Fruit fly (Drosophila melanogaster) whole organism, embryonic: ENCODE results near the gene Hsp67Ba.

ENCODE experiments used
- ATbp ChIP-seq: fragments of 200-800 bp; sonication (Bioruptor generic); optimal IDR thresholded peaks from 2 replicates; lab custom pipeline; 2017; ENCODE audit warnings: missing biosample characterization, mild to moderate bottlenecking, missing genetic modification characterization, missing genetic modification reagents
- Asciz ChIP-seq: fragments of 200-800 bp; sonication (Bioruptor generic); optimal IDR thresholded peaks from 2 replicates; lab custom pipeline; 2017; ENCODE audit warnings: missing biosample characterization, mild to moderate bottlenecking, missing genetic modification characterization, missing genetic modification reagents
- Atf-2 ChIP-seq: fragments of 200-800 bp; sonication (Bioruptor generic); optimal IDR thresholded peaks from 2 replicates; lab custom pipeline; 2016; ENCODE audit warnings: missing biosample characterization, missing genetic modification characterization
- CG10366 ChIP-seq: fragments of 200-800 bp; sonication (Bioruptor generic); IDR thresholded peaks from 2 replicates; pipeline ENCODE4 v1.3.6; 2022; ENCODE audit warnings: missing biosample characterization, missing genetic modification characterization
- CG11456 ChIP-seq: fragments of 200-800 bp; sonication (Bioruptor generic); IDR thresholded peaks from 3 replicates; pipeline ENCODE4 v1.3.6; 2022; ENCODE audit warnings: missing biosample characterization, missing genetic modification characterization
- CG12236 ChIP-seq: fragments of 200-800 bp; sonication (Bioruptor generic); optimal IDR thresholded peaks from 2 replicates; lab custom pipeline; 2016; ENCODE audit warnings: missing biosample characterization, missing genetic modification characterization
- CG12391 ChIP-seq: fragments of 200-800 bp; sonication (Bioruptor generic); optimal IDR thresholded peaks from 3 replicates; lab custom pipeline; 2018; ENCODE audit warnings: missing biosample characterization, mild to moderate bottlenecking, missing genetic modification characterization, moderate library complexity
- CG12769 ChIP-seq: fragments of 200-800 bp; sonication (Bioruptor generic); optimal IDR thresholded peaks from 2 replicates; lab custom pipeline; 2019; ENCODE audit warnings: missing biosample characterization, mild to moderate bottlenecking, missing genetic modification characterization, moderate library complexity
- CG15269 ChIP-seq: fragments of 200-800 bp; sonication (Bioruptor generic); optimal IDR thresholded peaks from 2 replicates; lab custom pipeline; 2018; ENCODE audit warnings: missing biosample characterization, mild to moderate bottlenecking, missing genetic modification characterization, moderate library complexity
- CG1529 ChIP-seq: fragments of 200-800 bp; sonication (Bioruptor generic); optimal IDR thresholded peaks from 3 replicates; lab custom pipeline; 2018; ENCODE audit warnings: missing biosample characterization, missing genetic modification characterization
- CG15514 ChIP-seq: fragments of 200-800 bp; sonication (Bioruptor generic); optimal IDR thresholded peaks from 3 replicates; lab custom pipeline; 2017; ENCODE audit warnings: missing biosample characterization, missing genetic modification characterization, mild to moderate bottlenecking, moderate library complexity, missing genetic modification reagents
- CG15601 ChIP-seq: fragments of 200-800 bp; sonication (Bioruptor generic); optimal IDR thresholded peaks from 3 replicates; lab custom pipeline; 2019; ENCODE audit warnings: missing biosample characterization, mild to moderate bottlenecking, missing genetic modification characterization, moderate library complexity
- CG15696 ChIP-seq: fragments of 200-800 bp; sonication (Bioruptor generic); optimal IDR thresholded peaks from 2 replicates; lab custom pipeline; 2019; ENCODE audit warnings: missing biosample characterization, mild to moderate bottlenecking, missing genetic modification characterization, moderate library complexity
- CG17359 ChIP-seq: fragments of 200-800 bp; sonication (Bioruptor generic); optimal IDR thresholded peaks from 3 replicates; lab custom pipeline; 2018; ENCODE audit warnings: missing biosample characterization, mild to moderate bottlenecking, missing genetic modification characterization, moderate library complexity
- CG31224 ChIP-seq: fragments of 200-800 bp; sonication (Bioruptor generic); IDR thresholded peaks from 2 replicates; pipeline ENCODE4 v1.3.6; 2022; ENCODE audit warnings: missing biosample characterization, missing genetic modification characterization
- CG34224 ChIP-seq: fragments of 200-800 bp; sonication (Bioruptor generic); IDR thresholded peaks from 3 replicates; pipeline ENCODE4 v1.3.6; 2022; ENCODE audit warnings: missing biosample characterization, missing genetic modification characterization; ENCODE audit not compliant: partially characterized antibody
- CG34422 ChIP-seq: fragments of 200-800 bp; sonication (Bioruptor generic); IDR thresholded peaks from 3 replicates; pipeline ENCODE4 v1.3.6; 2022; ENCODE audit warnings: missing biosample characterization, missing genetic modification characterization
- CG4617 ChIP-seq: fragments of 200-800 bp; sonication (Bioruptor generic); optimal IDR thresholded peaks from 3 replicates; lab custom pipeline; 2016; ENCODE audit warnings: missing biosample characterization, missing genetic modification characterization, borderline replicate concordance
- CG8388 ChIP-seq: fragments of 200-800 bp; sonication (Bioruptor generic); optimal IDR thresholded peaks from 2 replicates; lab custom pipeline; 2019; ENCODE audit warnings: missing biosample characterization, mild to moderate bottlenecking, missing genetic modification characterization, moderate library complexity
- CG8765 ChIP-seq: fragments of 200-800 bp; sonication (Bioruptor generic); IDR thresholded peaks from 2 replicates; pipeline ENCODE4 v1.3.6; 2022; ENCODE audit warnings: missing biosample characterization, missing genetic modification characterization
- CG9876 ChIP-seq: fragments of 200-800 bp; sonication (Bioruptor generic); optimal IDR thresholded peaks from 2 replicates; lab custom pipeline; 2016; ENCODE audit warnings: missing biosample characterization, missing genetic modification characterization
- Doc3 ChIP-seq: fragments of 200-800 bp; sonication (Bioruptor generic); IDR thresholded peaks from 3 replicates; pipeline ENCODE4 v1.3.6; 2022; ENCODE audit warnings: missing biosample characterization, missing genetic modification characterization; ENCODE audit not compliant: partially characterized antibody
- Ets65A ChIP-seq: fragments of 200-800 bp; sonication (Bioruptor generic); peaks from one replicate; lab custom pipeline; 2016; ENCODE audit warnings: missing biosample characterization, missing genetic modification characterization
- Fer3 ChIP-seq: fragments of 200-800 bp; sonication (Bioruptor generic); optimal IDR thresholded peaks from 2 replicates; lab custom pipeline; 2018; ENCODE audit warnings: missing biosample characterization, mild to moderate bottlenecking, missing genetic modification characterization, moderate library complexity
- Nf-YB ChIP-seq: fragments of 200-800 bp; sonication (Bioruptor generic); optimal IDR thresholded peaks from 3 replicates; lab custom pipeline; 2019; ENCODE audit warnings: missing biosample characterization, mild to moderate bottlenecking, missing genetic modification characterization, moderate library complexity
- Oli ChIP-seq: fragments of 200-800 bp; sonication (Bioruptor generic); optimal IDR thresholded peaks from 2 replicates; lab custom pipeline; 2018; ENCODE audit warnings: missing biosample characterization, mild to moderate bottlenecking, missing genetic modification characterization, moderate library complexity
- Scr ChIP-seq: fragments of 200-800 bp; sonication (Bioruptor generic); IDR thresholded peaks from 2 replicates; pipeline ENCODE4 v1.3.6; 2022; ENCODE audit warnings: missing biosample characterization, missing genetic modification characterization; ENCODE audit not compliant: partially characterized antibody
- Sin3A ChIP-seq: fragments of >200 bp; optimal IDR thresholded peaks from 2 replicates; lab custom pipeline; 2018
- YL-1 ChIP-seq: fragments of 200-800 bp; sonication (Bioruptor generic); optimal IDR thresholded peaks from 3 replicates; lab custom pipeline; 2017; ENCODE audit warnings: missing biosample characterization, mild to moderate bottlenecking, missing genetic modification characterization
- bsh ChIP-seq, 2 experiments: fragments of 200-800 bp; sonication (Bioruptor generic); optimal IDR thresholded peaks; 2 replicates each; lab custom pipeline; 2017 to 2018; ENCODE audit warnings: mild to moderate bottlenecking in 2 of 2, missing biosample characterization in 2 of 2, missing genetic modification characterization in 2 of 2, moderate library complexity in 1 of 2
- cato ChIP-seq: fragments of 200-800 bp; sonication (Bioruptor generic); optimal IDR thresholded peaks from 2 replicates; lab custom pipeline; 2016; ENCODE audit warnings: missing biosample characterization, missing genetic modification characterization, borderline replicate concordance
- caup ChIP-seq: fragments of 200-800 bp; sonication (Bioruptor generic); optimal IDR thresholded peaks from 3 replicates; lab custom pipeline; 2017; ENCODE audit warnings: missing biosample characterization, mild to moderate bottlenecking, missing genetic modification characterization, moderate library complexity; ENCODE audit not compliant: severe bottlenecking
- dmrt99B ChIP-seq: fragments of 200-800 bp; sonication (Bioruptor generic); optimal IDR thresholded peaks from 2 replicates; lab custom pipeline; 2018; ENCODE audit warnings: missing biosample characterization, mild to moderate bottlenecking, missing genetic modification characterization, moderate library complexity
- exex ChIP-seq: fragments of 200-800 bp; sonication (Bioruptor generic); optimal IDR thresholded peaks from 4 replicates; lab custom pipeline; 2018; ENCODE audit warnings: missing biosample characterization, mild to moderate bottlenecking, missing genetic modification characterization, moderate library complexity
- gfzf ChIP-seq: fragments of 200-800 bp; sonication (Bioruptor generic); optimal IDR thresholded peaks from 2 replicates; lab custom pipeline; 2016; ENCODE audit warnings: missing biosample characterization, mild to moderate bottlenecking, missing genetic modification characterization, moderate library complexity
- inv ChIP-seq: fragments of 200-800 bp; sonication (Bioruptor generic); IDR thresholded peaks from 2 replicates; pipeline ENCODE4 v1.3.6; 2022; ENCODE audit warnings: missing biosample characterization, missing genetic modification characterization; ENCODE audit not compliant: partially characterized antibody
- kah ChIP-seq: fragments of 200-800 bp; sonication (Bioruptor generic); optimal IDR thresholded peaks from 2 replicates; lab custom pipeline; 2018; ENCODE audit warnings: missing biosample characterization, mild to moderate bottlenecking, missing genetic modification characterization
- kni ChIP-seq: fragments of 200-800 bp; sonication (Bioruptor generic); optimal IDR thresholded peaks from 3 replicates; lab custom pipeline; 2017; ENCODE audit warnings: mild to moderate bottlenecking, missing biosample characterization, missing genetic modification reagents, missing genetic modification characterization
- lov ChIP-seq, 2 experiments: fragments of 200-800 bp in 1 of 2; fragments of >200 bp in 1 of 2; sonication (Bioruptor generic) in 1 of 2; IDR thresholded peaks in 1 of 2; optimal IDR thresholded peaks in 1 of 2; 2 replicates in 1 of 2; 3 replicates in 1 of 2; pipeline versions ENCODE4 v1.3.6 to Lab custom; 2017 to 2022; ENCODE audit warnings: missing biosample characterization in 1 of 2, missing genetic modification characterization in 1 of 2
- nau ChIP-seq: fragments of 200-800 bp; sonication (Bioruptor generic); optimal IDR thresholded peaks from 3 replicates; lab custom pipeline; 2017; ENCODE audit warnings: missing biosample characterization, mild to moderate bottlenecking, missing genetic modification characterization, missing genetic modification reagents
- onecut ChIP-seq: fragments of 200-800 bp; sonication (Bioruptor generic); IDR thresholded peaks from 2 replicates; pipeline ENCODE4 v1.3.6; 2022; ENCODE audit warnings: missing biosample characterization, missing genetic modification characterization
- pzg ChIP-seq: fragments of 200-800 bp; sonication (Bioruptor generic); optimal IDR thresholded peaks from 3 replicates; lab custom pipeline; 2018; ENCODE audit warnings: missing biosample characterization, mild to moderate bottlenecking, missing genetic modification characterization, moderate library complexity
- schlank ChIP-seq: fragments of 200-800 bp; sonication (Bioruptor generic); optimal IDR thresholded peaks from 2 replicates; lab custom pipeline; 2018; ENCODE audit warnings: missing biosample characterization, mild to moderate bottlenecking, missing genetic modification characterization
- sug ChIP-seq: fragments of 200-800 bp; optimal IDR thresholded peaks from 2 replicates; lab custom pipeline; 2019; ENCODE audit warnings: missing biosample characterization, mild to moderate bottlenecking, missing genetic modification characterization, moderate library complexity
- ttk ChIP-seq: fragments of 200-800 bp; sonication (Bioruptor generic); IDR thresholded peaks from 2 replicates; pipeline ENCODE4 v2.1.2; 2022; ENCODE audit warnings: missing biosample characterization, missing genetic modification characterization
- tup ChIP-seq: fragments of 200-800 bp; sonication (Bioruptor generic); optimal IDR thresholded peaks from 2 replicates; lab custom pipeline; 2016; ENCODE audit warnings: missing biosample characterization, mild to moderate bottlenecking, missing genetic modification characterization, moderate library complexity
- wek ChIP-seq: fragments of 200-800 bp; sonication (Bioruptor generic); optimal IDR thresholded peaks from 3 replicates; lab custom pipeline; 2018; ENCODE audit warnings: missing biosample characterization, mild to moderate bottlenecking, missing genetic modification characterization, moderate library complexity
- yki ChIP-seq: fragments of >200 bp; optimal IDR thresholded peaks from 3 replicates; lab custom pipeline; 2018

Hsp67Ba gene

DNA sequence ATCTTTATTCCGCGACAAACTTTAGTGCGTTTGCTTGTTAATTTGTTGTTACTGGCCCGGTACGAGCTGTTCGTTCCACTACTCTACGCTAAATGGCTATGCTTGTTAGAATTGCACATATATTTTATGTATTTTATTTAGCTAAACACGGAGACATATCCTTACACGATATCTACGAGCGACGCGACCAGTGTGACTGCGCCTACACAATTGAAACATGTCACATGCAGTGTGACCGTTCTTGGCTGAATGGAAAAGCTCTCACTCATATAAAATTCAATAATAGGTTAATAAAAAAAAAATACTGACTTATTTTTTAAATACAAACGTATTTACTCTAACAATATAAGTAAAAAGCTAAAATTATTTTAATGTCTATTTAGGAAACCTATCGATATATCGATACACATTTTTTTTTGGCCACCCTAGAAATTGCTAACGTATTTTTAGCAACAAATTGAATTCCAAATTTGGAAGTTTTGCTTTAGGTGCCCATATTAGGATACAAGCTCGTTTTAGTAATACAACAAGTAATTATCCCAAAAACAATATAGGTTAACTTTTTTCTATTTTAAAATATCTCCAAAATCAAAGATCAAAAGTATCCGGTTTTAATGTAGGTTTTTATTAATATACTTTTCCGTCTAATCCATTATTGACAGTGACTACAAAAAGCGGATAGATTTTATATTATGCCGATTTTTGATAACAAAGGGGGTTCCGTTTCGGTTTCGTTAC lies 19.8 kb upstream of the Hsp67Ba start, which contains the start of gene CG4080 (continued):
- TF ChIP-seq CG15601 (tag; lab: Kevin White, UChicago) (peak; percentile 57), bsh (GFP tag; optimal IDR thresholded peaks at IDR 0.05; lab: Kevin White, UChicago) (peak in 1 of 2 experiments; percentile 22), kah (GFP tag; lab: Kevin White, UChicago) (no peak), Ets65A (GFP tag; lab: Kevin White, UChicago) (peak; percentile 79), CG34422 (GFP tag; lab: Robert Waterston, UW) (no peak; the same call in 2 of the 3 replicates), Atf-2 (GFP tag; lab: Kevin White, UChicago) (no peak), cato (GFP tag; lab: Kevin White, UChicago) (no peak), CG31224 (GFP tag; lab: Robert Waterston, UW) (no peak), Asciz (GFP tag; lab: Kevin White, UChicago) (no peak), inv (peak; percentile 73), yki (lab: Kevin White, UChicago) (no peak), gfzf (GFP tag; lab: Kevin White, UChicago) (peak; percentile 90), CG12769 (tag; lab: Kevin White, UChicago) (no peak), CG12391 (tag; lab: Kevin White, UChicago) (peak; percentile 84), CG15514 (peak; percentile 67), wek (GFP tag; lab: Kevin White, UChicago) (peak; percentile 10), CG17359 (no peak), CG34224 (GFP tag; lab: Robert Waterston, UW) (peak; percentile 69), CG8388 (GFP tag; lab: Kevin White, UChicago) (no peak), caup (peak; percentile 33), ttk (GFP tag; lab: Robert Waterston, UW) (no peak), onecut (GFP tag; lab: Robert Waterston, UW) (no peak), tup (GFP tag; lab: Kevin White, UChicago) (no peak), CG11456 (GFP tag; lab: Robert Waterston, UW) (no peak), kni (GFP tag; lab: Kevin White, UChicago) (no peak), exex (tag; lab: Kevin White, UChicago) (peak; percentile 1), CG15269 (tag; lab: Kevin White, UChicago) (no peak), CG1529 (GFP tag; lab: Kevin White, UChicago) (no peak), Fer3 (no peak), CG15696 (tag; lab: Kevin White, UChicago) (no peak), schlank (no peak), Doc3 (peak; percentile 84), Sin3A (lab: Kevin White, UChicago) (no peak), dmrt99B (no peak), Oli (tag; lab: Kevin White, UChicago) (no peak), CG10366 (no peak), nau (no peak), Scr (GFP tag; lab: Robert Waterston, UW) (peak; percentile 90), sug (tag; lab: Kevin White, UChicago) (peak; percentile 22), CG12236 (GFP tag; lab: Kevin White, UChicago) (no peak), Nf-YB (GFP tag; lab: Kevin White, UChicago) (peak; percentile 23), YL-1 (GFP tag; lab: Kevin White, UChicago) (peak; percentile 63), lov (optimal IDR thresholded peaks at IDR 0.05; lab: Kevin White, UChicago) (no peak), lov (GFP tag; IDR thresholded peaks at IDR 0.05; lab: Robert Waterston, UW) (no peak), pzg (GFP tag; lab: Kevin White, UChicago) (peak; percentile 81), CG9876 (GFP tag; lab: Kevin White, UChicago) (no peak), ATbp (GFP tag; lab: Kevin White, UChicago) (no peak), CG4617 (GFP tag; lab: Kevin White, UChicago) (peak; percentile 56), CG8765 (no peak)
